Fruit fly (Drosophila melanogaster): ENCODE data around the gene CG34241.

Gene CG34241

DNA sequence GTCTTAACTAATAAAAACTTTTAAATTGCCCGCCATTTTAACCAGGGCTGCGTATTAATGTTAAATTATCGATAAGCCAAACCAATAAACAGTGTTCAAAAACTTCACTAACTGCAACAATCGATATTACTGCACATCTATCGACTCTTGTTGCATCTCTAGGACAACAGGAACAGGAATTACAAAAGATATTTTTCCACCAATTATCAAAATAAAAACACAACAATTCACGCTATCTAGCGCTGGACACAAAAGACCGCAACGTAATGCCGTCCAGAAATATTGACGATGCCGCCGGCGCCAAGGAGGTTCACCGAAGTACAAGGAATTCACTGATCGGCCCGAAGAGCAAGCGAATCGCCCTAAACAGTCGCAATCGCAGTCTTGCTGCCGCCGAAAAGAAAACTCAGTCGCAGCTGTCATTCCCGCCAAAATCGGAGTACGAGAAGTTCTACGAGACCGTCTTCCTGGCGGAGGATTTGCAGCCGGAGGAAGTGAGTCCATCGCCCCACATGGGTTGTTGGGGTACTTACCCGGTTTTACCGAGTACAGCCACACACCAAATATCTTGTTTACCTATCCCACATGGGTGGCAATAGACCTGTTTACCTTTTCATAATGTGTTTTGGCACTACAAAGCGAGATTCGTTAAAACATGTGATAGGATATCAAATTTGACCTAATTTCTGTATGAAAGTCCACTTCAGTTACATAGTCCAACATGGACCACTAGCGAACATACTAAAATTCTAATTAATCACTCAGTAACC is 11.6 kb upstream of the CG34241 start, which contains the start of gene vers (continued):
- peak; percentile 97 for TF ChIP-seq Sry-δ (GFP tag; optimal IDR thresholded peaks at IDR 0.05)
- TF ChIP-seq CG3065 (GFP tag; optimal IDR thresholded peaks at IDR 0.05): no peak
- TF ChIP-seq Hr51 (GFP tag; optimal IDR thresholded peaks at IDR 0.05): no peak
- no peak for TF ChIP-seq CG3281 (GFP tag; optimal IDR thresholded peaks at IDR 0.05)
- peak; percentile 97 for TF ChIP-seq Dref (GFP tag; IDR thresholded peaks at IDR 0.05)
- no peak for TF ChIP-seq CG1233 (GFP tag; optimal IDR thresholded peaks at IDR 0.05)
- no peak for TF ChIP-seq dmrt99B (tag; optimal IDR thresholded peaks at IDR 0.05)
- no peak for TF ChIP-seq CrebB (tag; optimal IDR thresholded peaks at IDR 0.05)
- TF ChIP-seq Sry-β (GFP tag; optimal IDR thresholded peaks at IDR 0.05): no peak
- TF ChIP-seq Kr (GFP tag; optimal IDR thresholded peaks at IDR 0.05): no peak
- no peak for TF ChIP-seq Hmr (GFP tag; optimal IDR thresholded peaks at IDR 0.05)
- peak; percentile 92 for TF ChIP-seq CG16813 (GFP tag; IDR thresholded peaks at IDR 0.05; ENCODE audit: partially characterized antibody)
- no peak for TF ChIP-seq eyg (GFP tag; optimal IDR thresholded peaks at IDR 0.05)
- no peak for TF ChIP-seq CG8944 (GFP tag; optimal IDR thresholded peaks at IDR 0.05)
- TF ChIP-seq pzg (GFP tag; optimal IDR thresholded peaks at IDR 0.05): peak; percentile 93
- no peak for TF ChIP-seq CG6689 (GFP tag; IDR thresholded peaks at IDR 0.05)
- TF ChIP-seq Bgb (GFP tag; IDR thresholded peaks at IDR 0.05; ENCODE audit: partially characterized antibody): peak; percentile 95
- TF ChIP-seq CG3847 (GFP tag; IDR thresholded peaks at IDR 0.05): peak; percentile 50
- peak; percentile 42 for TF ChIP-seq CG17829 (tag; optimal IDR thresholded peaks at IDR 0.05)
- no peak for TF ChIP-seq CG14441 (GFP tag; IDR thresholded peaks at IDR 0.05)
- no peak for TF ChIP-seq CG31224 (GFP tag; IDR thresholded peaks at IDR 0.05)
- TF ChIP-seq Ets97D (GFP tag; optimal IDR thresholded peaks at IDR 0.05): peak; percentile 58
- no peak for TF ChIP-seq CG6854 (GFP tag; optimal IDR thresholded peaks at IDR 0.05)
- TF ChIP-seq Adf1 (GFP tag; IDR thresholded peaks at IDR 0.05): no peak; the same call in 1 of the 2 replicates
- no peak for TF ChIP-seq GATAe (GFP tag; conservative IDR thresholded peaks at IDR 0.05)
- no peak for TF ChIP-seq CG4360 (GFP tag; IDR thresholded peaks at IDR 0.05)
- no peak; the same call in 1 of the 2 replicates for TF ChIP-seq seq (GFP tag; IDR thresholded peaks at IDR 0.05)
- TF ChIP-seq CG16815 (GFP tag; optimal IDR thresholded peaks at IDR 0.05): no peak
- TF ChIP-seq CG11456 (GFP tag; IDR thresholded peaks at IDR 0.05): no peak
- no peak for TF ChIP-seq CG1792 (GFP tag; optimal IDR thresholded peaks at IDR 0.05)
- no peak for TF ChIP-seq HLH3B (GFP tag; IDR thresholded peaks at IDR 0.05)
- TF ChIP-seq H15 (GFP tag; IDR thresholded peaks at IDR 0.05): no peak
- TF ChIP-seq CG14860 (GFP tag; IDR thresholded peaks at IDR 0.05; ENCODE audit: partially characterized antibody): peak; percentile 86
- TF ChIP-seq Oaz (GFP tag; IDR thresholded peaks at IDR 0.05): no peak
- no peak for TF ChIP-seq luna (GFP tag; optimal IDR thresholded peaks at IDR 0.05)
- TF ChIP-seq CG9876 (GFP tag; optimal IDR thresholded peaks at IDR 0.05): no peak
- no peak for TF ChIP-seq CG4730 (GFP tag; IDR thresholded peaks at IDR 0.05)
- no peak for TF ChIP-seq Hr78 (GFP tag; optimal IDR thresholded peaks at IDR 0.05)
- no peak for TF ChIP-seq CG7987 (GFP tag; optimal IDR thresholded peaks at IDR 0.05)
- no peak for TF ChIP-seq CG3838 (GFP tag; optimal IDR thresholded peaks at IDR 0.05)
- TF ChIP-seq klu (GFP tag; IDR thresholded peaks at IDR 0.05): no peak
- peak; percentile 58 for TF ChIP-seq slbo (GFP tag; IDR thresholded peaks at IDR 0.05)
- TF ChIP-seq HmgD (GFP tag; optimal IDR thresholded peaks at IDR 0.05): peak; percentile 3
- TF ChIP-seq CG7839 (tag; optimal IDR thresholded peaks at IDR 0.05): no peak
- TF ChIP-seq CG11695 (GFP tag; IDR thresholded peaks at IDR 0.05): 0 out of 3 replicates have a peak, but pooled peaks have one; percentile 23
- 0 out of 2 replicates have a peak, but pooled peaks have one; percentile 36 for TF ChIP-seq CG11247 (GFP tag; IDR thresholded peaks at IDR 0.05)
- no peak for TF ChIP-seq pan (optimal IDR thresholded peaks at IDR 0.05)
- TF ChIP-seq pan (GFP tag; optimal IDR thresholded peaks at IDR 0.05 in 1 of 2, IDR thresholded peaks at IDR 0.05 in 1 of 2): no peak
- no peak for TF ChIP-seq CG15601 (tag; optimal IDR thresholded peaks at IDR 0.05)
- TF ChIP-seq eve (GFP tag; optimal IDR thresholded peaks at IDR 0.05): no peak
